Worm (Caenorhabditis elegans) whole organism, L2 larva: ENCODE data around the gene T12G3.2.
A peak's percentile ranks its signal among the peaks of the same experiment; 100 is the strongest.

Experiments used
- aly-2 ChIP-seq: fragments of 150-350 bp; optimal IDR thresholded peaks from 2 replicates; lab custom pipeline; 2014; ENCODE audit warnings: missing biosample characterization, missing genetic modification characterization
- ama-1 ChIP-seq: fragments of 150-350 bp; optimal IDR thresholded peaks from 2 replicates; lab custom pipeline; 2018; ENCODE audit warnings: inconsistent platforms
- dmd-4 ChIP-seq: sonication (generic microtip); optimal IDR thresholded peaks from 2 replicates; lab custom pipeline; 2017; ENCODE audit warnings: missing biosample characterization, missing genetic modification characterization
- elt-1 ChIP-seq: fragments of 150-350 bp; optimal IDR thresholded peaks from 2 replicates; lab custom pipeline; 2014; ENCODE audit warnings: missing biosample characterization, missing genetic modification characterization
- fos-1 ChIP-seq: fragments of 150-350 bp; optimal IDR thresholded peaks from 2 replicates; lab custom pipeline; 2014; ENCODE audit warnings: missing biosample characterization, missing genetic modification characterization
- nhr-11 ChIP-seq: fragments of 150-350 bp; optimal IDR thresholded peaks from 2 replicates; lab custom pipeline; 2014; ENCODE audit warnings: missing biosample characterization, missing genetic modification characterization
- nhr-25 ChIP-seq: fragments of 150-350 bp; sonication (generic microtip); optimal IDR thresholded peaks from 3 replicates; lab custom pipeline; 2014; ENCODE audit warnings: missing biosample characterization, missing genetic modification characterization
- nhr-77 ChIP-seq: fragments of 150-350 bp; optimal IDR thresholded peaks from 2 replicates; lab custom pipeline; 2014; ENCODE audit warnings: missing biosample characterization, missing genetic modification characterization
- unc-55 ChIP-seq: fragments of 150-350 bp; sonication (generic microtip); optimal IDR thresholded peaks from 3 replicates; lab custom pipeline; 2014; ENCODE audit warnings: missing biosample characterization, missing genetic modification reagents, missing genetic modification characterization
- ztf-11 ChIP-seq: sonication (generic microtip); optimal IDR thresholded peaks from 2 replicates; lab custom pipeline; 2017; ENCODE audit warnings: missing biosample characterization, missing genetic modification characterization

- peak; percentile 65 for TF ChIP-seq fos-1 (tag; lab: Kevin White, UChicago)
- peak; percentile 30 for TF ChIP-seq nhr-25
- TF ChIP-seq aly-2 (tag; lab: Kevin White, UChicago), result no peak
- TF ChIP-seq elt-1 (tag; lab: Kevin White, UChicago), result no peak
- TF ChIP-seq unc-55 (GFP tag; lab: Kevin White, UChicago), result no peak
- no peak for TF ChIP-seq nhr-11
- no peak for TF ChIP-seq ztf-11 (tag; lab: Kevin White, UChicago)
- no peak for TF ChIP-seq nhr-77 (tag; lab: Kevin White, UChicago)
- no peak for TF ChIP-seq ama-1 (lab: Kevin White, UChicago)
- no peak for TF ChIP-seq dmd-4 (tag; lab: Kevin White, UChicago)
Measured at ce11 chrIV:12046524-12047203, at the start of gene T12G3.2.
